Fruit fly (Drosophila melanogaster) whole organism, wandering third instar larva: Measurements from ENCODE around the gene betaCOP.
A peak's percentile ranks its signal among the peaks of the same experiment; 100 is the strongest.

Experiments
- Abd-B ChIP-seq: fragments of >200 bp; optimal IDR thresholded peaks from 2 replicates; lab custom pipeline; 2017; ENCODE audit warnings: missing biosample characterization, missing genetic modification characterization
- CG32264 ChIP-seq: fragments of 200-800 bp; sonication (Bioruptor generic); optimal IDR thresholded peaks from 2 replicates; lab custom pipeline; 2016; ENCODE audit warnings: missing biosample characterization, missing genetic modification characterization
- CrebA ChIP-seq: fragments of 200-800 bp; sonication (Bioruptor generic); optimal IDR thresholded peaks from 2 replicates; lab custom pipeline; 2016; ENCODE audit warnings: missing biosample characterization, mild to moderate bottlenecking, missing genetic modification characterization, borderline replicate concordance
- Dfd ChIP-seq: fragments of >200 bp; optimal IDR thresholded peaks from 2 replicates; lab custom pipeline; 2017; ENCODE audit warnings: missing biosample characterization, missing genetic modification characterization
- Dif ChIP-seq: fragments of 200-275, 200-300 bp; sonication (Bioruptor generic); optimal IDR thresholded peaks from 2 replicates; lab custom pipeline; 2018; ENCODE audit warnings: missing biosample characterization, missing genetic modification characterization; ENCODE audit not compliant: partially characterized antibody
- GATAd ChIP-seq: sonication (Bioruptor generic); optimal IDR thresholded peaks from 2 replicates; lab custom pipeline; 2016; ENCODE audit warnings: missing biosample characterization, missing genetic modification characterization
- HLH106 ChIP-seq: fragments of 200-800 bp; optimal IDR thresholded peaks from 3 replicates; lab custom pipeline; 2019; ENCODE audit warnings: missing biosample characterization, mild to moderate bottlenecking, missing genetic modification characterization, moderate library complexity
- Hnf4 ChIP-seq: fragments of 200-800 bp; sonication (Bioruptor generic); optimal IDR thresholded peaks from 2 replicates; lab custom pipeline; 2016; ENCODE audit warnings: missing biosample characterization, mild to moderate bottlenecking, missing genetic modification characterization
- Hr83 ChIP-seq: fragments of 200-300 bp; sonication (Bioruptor generic); optimal IDR thresholded peaks from 2 replicates; lab custom pipeline; 2016; ENCODE audit warnings: missing biosample characterization, mild to moderate bottlenecking, missing genetic modification characterization, moderate library complexity; ENCODE audit not compliant: poor library complexity, severe bottlenecking
- Jra ChIP-seq: sonication (Bioruptor generic); optimal IDR thresholded peaks from 2 replicates; lab custom pipeline; 2016; ENCODE audit warnings: missing biosample characterization, missing genetic modification characterization
- Myc ChIP-seq: fragments of >200 bp; optimal IDR thresholded peaks from 2 replicates; lab custom pipeline; 2017
- N ChIP-seq: fragments of >200 bp; optimal IDR thresholded peaks from 2 replicates; lab custom pipeline; 2018; ENCODE audit warnings: missing biosample characterization, missing external identifiers, missing genetic modification characterization
- OdsH ChIP-seq: fragments of 200-800 bp; sonication (Bioruptor generic); optimal IDR thresholded peaks from 2 replicates; lab custom pipeline; 2016; ENCODE audit warnings: missing biosample characterization, mild to moderate bottlenecking, missing genetic modification characterization
- Sp1 ChIP-seq: fragments of 200-800 bp; sonication (Bioruptor generic); optimal IDR thresholded peaks from 3 replicates; lab custom pipeline; 2019; ENCODE audit warnings: missing biosample characterization, mild to moderate bottlenecking, missing genetic modification characterization, moderate library complexity
- Vsx2 ChIP-seq: fragments of 200-300, 225-300 bp; sonication (Bioruptor generic); optimal IDR thresholded peaks from 2 replicates; lab custom pipeline; 2018; ENCODE audit warnings: missing biosample characterization, missing genetic modification characterization; ENCODE audit not compliant: partially characterized antibody
- br ChIP-seq: fragments of 200-800 bp; sonication (Bioruptor generic); optimal IDR thresholded peaks from 2 replicates; lab custom pipeline; 2016; ENCODE audit warnings: missing biosample characterization, missing genetic modification characterization
- brk ChIP-seq: fragments of 200-800 bp; sonication (Bioruptor generic); optimal IDR thresholded peaks from 2 replicates; lab custom pipeline; 2016; ENCODE audit warnings: missing biosample characterization, mild to moderate bottlenecking, missing genetic modification characterization
- dl ChIP-seq, 2 experiments: fragments of 175-275, 200-275 bp in 1 of 2; fragments of 200-275 bp in 1 of 2; sonication (Bioruptor generic); optimal IDR thresholded peaks; lab custom pipeline; 2018; ENCODE audit warnings: mild to moderate bottlenecking in 2 of 2, missing biosample characterization in 2 of 2, missing genetic modification characterization in 2 of 2, moderate library complexity in 2 of 2; ENCODE audit not compliant: partially characterized antibody in 2 of 2, insufficient read depth in 1 of 2
- dmrt93B ChIP-seq: fragments of 200-800 bp; sonication (Bioruptor generic); optimal IDR thresholded peaks from 2 replicates; lab custom pipeline; 2018; ENCODE audit warnings: missing biosample characterization, mild to moderate bottlenecking, missing genetic modification characterization
- dsf ChIP-seq: sonication (Bioruptor generic); optimal IDR thresholded peaks from 2 replicates; lab custom pipeline; 2016; ENCODE audit warnings: missing biosample characterization, missing genetic modification characterization, borderline replicate concordance
- foxo ChIP-seq, 2 experiments: fragments of 200-800 bp; sonication (Bioruptor generic); optimal IDR thresholded peaks; 2 replicates in 1 of 2; 3 replicates in 1 of 2; lab custom pipeline; 2016 to 2017; ENCODE audit warnings: missing biosample characterization in 2 of 2, missing genetic modification characterization in 2 of 2
- lola ChIP-seq: fragments of >200 bp; optimal IDR thresholded peaks from 2 replicates; lab custom pipeline; 2017; ENCODE audit warnings: missing biosample characterization, missing genetic modification characterization
- pan ChIP-seq: fragments of >200 bp; optimal IDR thresholded peaks from 2 replicates; lab custom pipeline; 2017
- psq ChIP-seq: fragments of 200-800 bp; sonication (Bioruptor generic); optimal IDR thresholded peaks from 3 replicates; lab custom pipeline; 2017; ENCODE audit warnings: missing biosample characterization, mild to moderate bottlenecking, missing genetic modification characterization, moderate library complexity
- rgr ChIP-seq: fragments of 200-800 bp; sonication (Bioruptor generic); optimal IDR thresholded peaks from 3 replicates; lab custom pipeline; 2016; ENCODE audit warnings: missing biosample characterization, mild to moderate bottlenecking, missing genetic modification characterization
- sage ChIP-seq: fragments of 200-800 bp; sonication (Bioruptor generic); optimal IDR thresholded peaks from 2 replicates; lab custom pipeline; 2016; ENCODE audit warnings: missing biosample characterization, mild to moderate bottlenecking, missing genetic modification characterization
- sv ChIP-seq: fragments of 200-800 bp; sonication (Bioruptor generic); optimal IDR thresholded peaks from 3 replicates; lab custom pipeline; 2016; ENCODE audit warnings: missing biosample characterization, missing genetic modification characterization
- usp ChIP-seq: fragments of >200 bp; optimal IDR thresholded peaks from 2 replicates; lab custom pipeline; 2017; ENCODE audit warnings: missing biosample characterization, missing genetic modification characterization
- woc ChIP-seq: sonication (Bioruptor generic); optimal IDR thresholded peaks from 2 replicates; lab custom pipeline; 2016; ENCODE audit warnings: missing biosample characterization, mild to moderate bottlenecking, missing genetic modification characterization

betaCOP gene

dm6 chrX:18366033-18366850 is 18.8 kb downstream of the betaCOP start, which contains the start of gene CrebB (continued):
- peak; percentile 51 for TF ChIP-seq Vsx2 (GFP tag; lab: Kevin White, UChicago)
- peak; percentile 53 for TF ChIP-seq Dif (GFP tag; lab: Kevin White, UChicago)
- no peak for TF ChIP-seq dmrt93B (GFP tag; lab: Kevin White, UChicago)

DNA sequence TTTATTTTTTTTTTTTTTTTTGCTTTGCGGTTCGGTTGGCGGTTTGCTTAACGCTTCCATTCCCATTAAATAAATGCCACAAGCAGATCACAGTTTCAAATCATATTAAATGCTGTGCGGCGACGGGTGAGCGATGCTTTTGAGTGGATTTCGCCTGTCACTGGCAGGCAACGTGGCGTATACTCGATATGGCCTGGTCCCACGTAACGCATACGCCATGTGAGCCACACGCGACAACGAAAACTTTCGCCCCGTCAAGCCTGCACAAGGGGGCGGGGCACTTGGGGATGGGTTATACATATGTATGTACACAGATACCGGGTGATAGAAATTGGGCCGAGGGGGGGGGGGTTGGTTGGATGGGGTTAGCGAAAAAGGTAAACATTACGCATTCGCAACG is 20.0 kb downstream of the betaCOP start:
- TF ChIP-seq Abd-B (GFP tag; lab: Kevin White, UChicago) (no peak), sv (GFP tag; lab: Kevin White, UChicago) (no peak), Hnf4 (GFP tag; lab: Kevin White, UChicago) (no peak), lola (GFP tag; lab: Kevin White, UChicago) (no peak), HLH106 (tag; lab: Kevin White, UChicago) (no peak), Sp1 (GFP tag; lab: Kevin White, UChicago) (no peak), dl (GFP tag; optimal IDR thresholded peaks at IDR 0.05; lab: Kevin White, UChicago; ENCODE audit: insufficient read depth in 1 of 2, partially characterized antibody in 2 of 2) (no peak), Vsx2 (GFP tag; lab: Kevin White, UChicago) (no peak), CrebA (GFP tag; lab: Kevin White, UChicago) (no peak), foxo (GFP tag; optimal IDR thresholded peaks at IDR 0.05; lab: Kevin White, UChicago) (no peak), Myc (lab: Kevin White, UChicago) (no peak), usp (GFP tag; lab: Kevin White, UChicago) (no peak), sage (GFP tag; lab: Kevin White, UChicago) (no peak), dmrt93B (GFP tag; lab: Kevin White, UChicago) (no peak), GATAd (no peak), woc (no peak), Hr83 (no peak), brk (GFP tag; lab: Kevin White, UChicago) (no peak), rgr (GFP tag; lab: Kevin White, UChicago) (no peak)

DNA sequence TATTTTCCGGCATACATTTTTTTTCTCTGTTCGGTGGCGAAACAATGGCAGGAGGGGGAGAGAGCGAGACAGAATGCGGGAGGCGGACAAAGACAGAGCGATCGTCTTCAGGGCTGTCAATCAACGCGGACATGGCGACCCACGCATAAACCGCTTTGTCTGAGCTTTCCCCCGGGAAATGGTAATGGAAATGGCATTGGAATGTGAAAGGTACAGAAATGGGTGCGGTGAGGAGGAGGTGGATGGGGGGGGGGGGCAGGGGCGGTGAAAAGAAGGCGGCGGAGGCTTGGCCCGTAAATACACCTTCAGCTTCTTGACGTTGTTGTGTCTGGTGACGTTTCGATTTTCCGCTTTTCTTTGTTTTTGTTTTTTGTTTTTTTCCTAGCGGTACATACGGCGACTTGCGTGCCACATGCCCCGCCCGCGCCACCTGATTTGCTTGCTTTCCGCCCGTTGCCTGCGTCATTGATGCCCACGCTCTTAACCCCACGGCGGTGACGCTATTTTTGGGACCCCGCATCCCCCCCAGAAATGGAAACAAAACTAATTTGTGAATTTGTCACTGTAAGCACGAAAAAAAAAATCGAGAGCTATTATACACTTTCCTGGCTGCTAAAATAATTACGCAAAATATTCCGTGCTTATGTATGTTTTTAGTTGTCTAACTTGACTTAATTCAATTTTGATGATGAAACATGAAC is 20.8 kb downstream of the betaCOP start:
- no peak for TF ChIP-seq usp (GFP tag; lab: Kevin White, UChicago)
- no peak for TF ChIP-seq rgr (GFP tag; lab: Kevin White, UChicago)
- no peak for TF ChIP-seq psq (GFP tag; lab: Kevin White, UChicago)
- TF ChIP-seq Hr83, result no peak
- no peak for TF ChIP-seq Vsx2 (GFP tag; lab: Kevin White, UChicago)
- TF ChIP-seq sage (GFP tag; lab: Kevin White, UChicago), result no peak
- no peak for TF ChIP-seq OdsH (GFP tag; lab: Kevin White, UChicago)
- no peak for TF ChIP-seq CrebA (GFP tag; lab: Kevin White, UChicago)
- TF ChIP-seq woc, result no peak
- TF ChIP-seq pan (lab: Kevin White, UChicago), result no peak
- TF ChIP-seq Dfd (GFP tag; lab: Kevin White, UChicago), result no peak
- TF ChIP-seq CG32264, result no peak

dm6 chrX:18363423-18363822 is 21.6 kb downstream of the betaCOP start:
- TF ChIP-seq Dif (GFP tag; lab: Kevin White, UChicago) (no peak), woc (no peak), Sp1 (GFP tag; lab: Kevin White, UChicago) (no peak), br (GFP tag; lab: Kevin White, UChicago) (no peak), Jra (GFP tag; lab: Kevin White, UChicago) (no peak), lola (GFP tag; lab: Kevin White, UChicago) (no peak), Abd-B (GFP tag; lab: Kevin White, UChicago) (no peak), pan (lab: Kevin White, UChicago) (no peak), sv (GFP tag; lab: Kevin White, UChicago) (no peak), N (GFP tag; lab: Kevin White, UChicago) (no peak), Vsx2 (GFP tag; lab: Kevin White, UChicago) (no peak), Hr83 (no peak), psq (GFP tag; lab: Kevin White, UChicago) (no peak), dsf (no peak), CG32264 (no peak), foxo (GFP tag; optimal IDR thresholded peaks at IDR 0.05; lab: Kevin White, UChicago) (no peak), Dfd (GFP tag; lab: Kevin White, UChicago) (no peak), rgr (GFP tag; lab: Kevin White, UChicago) (no peak)
- TF ChIP-seq, all 38 proteins: peak for 0
